Worm (Caenorhabditis elegans): Measurements from ENCODE around the gene rpn-2.
A peak's percentile ranks its signal among the peaks of the same experiment; 100 is the strongest.

The rpn-2 gene

ce11 chrIII:6201325-6201724 lies 2.3 kb downstream of the rpn-2 start:
- no peak for TF ChIP-seq zip-2 (tag; optimal IDR thresholded peaks at IDR 0.05)
- TF ChIP-seq unc-62 (GFP tag; optimal IDR thresholded peaks at IDR 0.05 in 1 of 2) = peak in 1 of 2 experiments; percentile 97
- TF ChIP-seq unc-62 (tag; optimal IDR thresholded peaks at IDR 0.05) = no peak

- TF ChIP-seq F49E8.2 (tag; optimal IDR thresholded peaks at IDR 0.05; ENCODE audit: borderline replicate concordance) (peak; percentile 24), D1046.2 (GFP tag; IDR thresholded peaks at IDR 0.05) (no peak), unc-62 (GFP tag; optimal IDR thresholded peaks at IDR 0.05 in 1 of 2) (peak in 1 of 2 experiments; percentile 65), unc-62 (tag; optimal IDR thresholded peaks at IDR 0.05) (no peak), lin-38 (GFP tag; IDR thresholded peaks at IDR 0.05) (peak; percentile 57), daf-8 (GFP tag; IDR thresholded peaks at IDR 0.05) (no peak), ama-1 (optimal IDR thresholded peaks at IDR 0.05) (peak; percentile 52), daf-16 (GFP tag; optimal IDR thresholded peaks at IDR 0.05) (peak in 1 of 2 experiments; percentile 7), daf-16 (tag; optimal IDR thresholded peaks at IDR 0.05) (peak; percentile 0), mxl-3 (GFP tag; optimal IDR thresholded peaks at IDR 0.05) (no peak), ceh-62 (tag; optimal IDR thresholded peaks at IDR 0.05) (no peak)
Observed at ce11 chrIII:6202440-6202839, 3.5 kb downstream of the rpn-2 start.

- TF ChIP-seq dpl-1 (GFP tag; optimal IDR thresholded peaks at IDR 0.05) = peak; percentile 82
- TF ChIP-seq gei-8 (GFP tag; optimal IDR thresholded peaks at IDR 0.05) = no peak
- peak; percentile 91 for TF ChIP-seq dve-1 (tag; optimal IDR thresholded peaks at IDR 0.05; ENCODE audit: insufficient read depth)
- peak in 1 of 2 experiments; percentile 68 for TF ChIP-seq mdl-1 (tag; optimal IDR thresholded peaks at IDR 0.05)
- no peak for TF ChIP-seq set-16 (GFP tag; IDR thresholded peaks at IDR 0.05)
- TF ChIP-seq egl-43 (GFP tag; IDR thresholded peaks at IDR 0.05) = no peak
- no peak for TF ChIP-seq Y105C5A.15 (GFP tag; IDR thresholded peaks at IDR 0.05)
- peak; percentile 33 for TF ChIP-seq hlh-11 (tag; optimal IDR thresholded peaks at IDR 0.05)
- TF ChIP-seq lsy-2 (tag; optimal IDR thresholded peaks at IDR 0.05) = peak; percentile 66 to 92
- TF ChIP-seq hmg-1.1 (GFP tag; IDR thresholded peaks at IDR 0.05) = peak; percentile 74
- TF ChIP-seq cey-2 (tag; optimal IDR thresholded peaks at IDR 0.05; ENCODE audit: borderline replicate concordance, insufficient read depth) = no peak
- no peak for TF ChIP-seq zag-1 (tag; optimal IDR thresholded peaks at IDR 0.05)
- TF ChIP-seq nhr-28 (tag; optimal IDR thresholded peaks at IDR 0.05) = peak; percentile 69
- TF ChIP-seq nhr-77 (tag; optimal IDR thresholded peaks at IDR 0.05) = peak; percentile 91
- peak; percentile 24; the same call in 1 of the 2 replicates for TF ChIP-seq ceh-44 (GFP tag; IDR thresholded peaks at IDR 0.05)
- no peak for TF ChIP-seq tag-97 (GFP tag; IDR thresholded peaks at IDR 0.05)
- TF ChIP-seq ama-1 (optimal IDR thresholded peaks at IDR 0.05) = no peak
- TF ChIP-seq T26A8.4 (GFP tag; IDR thresholded peaks at IDR 0.05) = peak; percentile 63
- TF ChIP-seq madf-9 (GFP tag; conservative IDR thresholded peaks at IDR 0.05) = no peak
- TF ChIP-seq skn-1 (tag; optimal IDR thresholded peaks at IDR 0.05) = no peak
- TF ChIP-seq madf-5 (GFP tag; IDR thresholded peaks at IDR 0.05) = no peak
- peak; percentile 43 for TF ChIP-seq dmd-6 (GFP tag; IDR thresholded peaks at IDR 0.05)
- no peak for TF ChIP-seq F44E2.7 (GFP tag; IDR thresholded peaks at IDR 0.05)
- TF ChIP-seq F37D6.2 (tag; optimal IDR thresholded peaks at IDR 0.05) = no peak
- no peak for TF ChIP-seq ceh-32 (tag; optimal IDR thresholded peaks at IDR 0.05; ENCODE audit: poor library complexity)
- TF ChIP-seq nhr-102 (tag; optimal IDR thresholded peaks at IDR 0.05) = peak; percentile 20
- TF ChIP-seq ZK546.5 (tag; optimal IDR thresholded peaks at IDR 0.05) = no peak
- TF ChIP-seq hif-1 (tag; optimal IDR thresholded peaks at IDR 0.05) = peak in 1 of 2 experiments; percentile 2
- TF ChIP-seq ztf-11 (tag; optimal IDR thresholded peaks at IDR 0.05) = no peak
- peak; percentile 61 for TF ChIP-seq nhr-11 (tag; optimal IDR thresholded peaks at IDR 0.05)
- peak; percentile 39 for TF ChIP-seq ztf-7 (tag; optimal IDR thresholded peaks at IDR 0.05)
- TF ChIP-seq fos-1 (tag; optimal IDR thresholded peaks at IDR 0.05) = no peak
- TF ChIP-seq mep-1 (tag; optimal IDR thresholded peaks at IDR 0.05) = peak; percentile 89
- TF ChIP-seq rbr-2 (tag; optimal IDR thresholded peaks at IDR 0.05) = peak; percentile 70
- TF ChIP-seq lin-1 (GFP tag; IDR thresholded peaks at IDR 0.05) = no peak
- TF ChIP-seq ctbp-1 (GFP tag; IDR thresholded peaks at IDR 0.05) = no peak
- TF ChIP-seq nhr-6 (tag; optimal IDR thresholded peaks at IDR 0.05) = peak; percentile 45
Observed at ce11 chrIII:6206161-6206853, 7.3 kb downstream of the rpn-2 start, which contains the start of the genes sna-3 and rps-3. Gene sna-3 (minus strand): TSS chrIII:6206211. Gene rps-3 (plus strand): TSS chrIII:6206803.

Data from whole organism, L4 larva.